4 fruit fly cellular contexts compared by ENCODE assay signal in genomic region chr3L:10359436-10359835, dm6.
A peak's percentile ranks its signal among the peaks of the same experiment; 100 is the strongest.
TF ChIP-seq lines count a peak whose summit lies in the region.

No protein-coding gene starts in this region.

- no peak for TF ChIP-seq CTCF in whole organism, embryonic (GFP tag; optimal IDR thresholded peaks at IDR 0.05; lab: Kevin White, UChicago)

TF ChIP-seq in whole organism, embryonic, 481 proteins besides CTCF, POLR2A, EP300 and RAD21:
- no peak for TF ChIP-seq phol (tag; optimal IDR thresholded peaks at IDR 0.05; lab: Kevin White, UChicago)
- TF ChIP-seq sens (GFP tag; lab: Kevin White, UChicago): peak; percentile 22

TF ChIP-seq in whole organism, prepupa, 60 proteins besides CTCF, POLR2A, EP300 and RAD21 (continues in another document):
- peak; percentile 41 for TF ChIP-seq Blimp-1 (GFP tag; optimal IDR thresholded peaks at IDR 0.05; lab: Kevin White, UChicago)
- no peak for TF ChIP-seq vri (GFP tag; optimal IDR thresholded peaks at IDR 0.05; lab: Kevin White, UChicago)
- no peak for TF ChIP-seq CG3032 (tag; optimal IDR thresholded peaks at IDR 0.05; lab: Kevin White, UChicago)
- TF ChIP-seq Hr38 (GFP tag; optimal IDR thresholded peaks at IDR 0.05; lab: Kevin White, UChicago): no peak
- no peak for TF ChIP-seq CG6808 (GFP tag; optimal IDR thresholded peaks at IDR 0.05; lab: Kevin White, UChicago)
- TF ChIP-seq OdsH (GFP tag; optimal IDR thresholded peaks at IDR 0.05; lab: Kevin White, UChicago): peak; percentile 29
- peak; percentile 22 for TF ChIP-seq CG11902 (GFP tag; optimal IDR thresholded peaks at IDR 0.05; lab: Kevin White, UChicago)
- no peak for TF ChIP-seq Gug (GFP tag; IDR thresholded peaks at IDR 0.05; lab: Robert Waterston, UW)
- TF ChIP-seq CG32006 (GFP tag; optimal IDR thresholded peaks at IDR 0.05; lab: Kevin White, UChicago): no peak
- peak; percentile 92 for TF ChIP-seq svp (GFP tag; lab: Kevin White, UChicago)
- peak; percentile 67 for TF ChIP-seq Eip78C (GFP tag; lab: Kevin White, UChicago)
- TF ChIP-seq Sox14 (GFP tag; optimal IDR thresholded peaks at IDR 0.05; lab: Kevin White, UChicago): peak; percentile 36
- peak; percentile 76 for TF ChIP-seq lz (GFP tag; optimal IDR thresholded peaks at IDR 0.05; lab: Kevin White, UChicago)
- TF ChIP-seq CG7368 (GFP tag; optimal IDR thresholded peaks at IDR 0.05; lab: Kevin White, UChicago): no peak
- peak; percentile 75 for TF ChIP-seq esn (GFP tag; optimal IDR thresholded peaks at IDR 0.05; lab: Kevin White, UChicago)
- TF ChIP-seq fd85E (GFP tag; optimal IDR thresholded peaks at IDR 0.05; lab: Kevin White, UChicago): no peak
- peak; percentile 82 for TF ChIP-seq Hr39 (GFP tag; optimal IDR thresholded peaks at IDR 0.05; lab: Kevin White, UChicago)
- TF ChIP-seq cyc (GFP tag; optimal IDR thresholded peaks at IDR 0.05; lab: Kevin White, UChicago): peak; percentile 75
- TF ChIP-seq Met (GFP tag; optimal IDR thresholded peaks at IDR 0.05; lab: Kevin White, UChicago): peak; percentile 78
- TF ChIP-seq acj6 (GFP tag; optimal IDR thresholded peaks at IDR 0.05; lab: Kevin White, UChicago): peak; percentile 34
- TF ChIP-seq Sox15 (GFP tag; optimal IDR thresholded peaks at IDR 0.05; lab: Kevin White, UChicago): no peak
- no peak for TF ChIP-seq CG4318 (GFP tag; optimal IDR thresholded peaks at IDR 0.05; lab: Kevin White, UChicago)
- no peak for TF ChIP-seq dac (GFP tag; optimal IDR thresholded peaks at IDR 0.05; lab: Kevin White, UChicago)
- peak; percentile 84 for TF ChIP-seq CG31627 (GFP tag; optimal IDR thresholded peaks at IDR 0.05; lab: Kevin White, UChicago)
- TF ChIP-seq topi (GFP tag; optimal IDR thresholded peaks at IDR 0.05; lab: Kevin White, UChicago): peak; percentile 79
- TF ChIP-seq CG11294 (GFP tag; IDR thresholded peaks at IDR 0.05; lab: Robert Waterston, UW): no peak
- peak; percentile 72 for TF ChIP-seq Smox (GFP tag; optimal IDR thresholded peaks at IDR 0.05; lab: Kevin White, UChicago)
- no peak for TF ChIP-seq Ets96B (tag; optimal IDR thresholded peaks at IDR 0.05; lab: Kevin White, UChicago)
- TF ChIP-seq Lpt (GFP tag; optimal IDR thresholded peaks at IDR 0.05; lab: Kevin White, UChicago): no peak
- TF ChIP-seq CG10669 (GFP tag; optimal IDR thresholded peaks at IDR 0.05; lab: Kevin White, UChicago): no peak
- no peak for TF ChIP-seq CG6276 (GFP tag; optimal IDR thresholded peaks at IDR 0.05; lab: Kevin White, UChicago)

TF ChIP-seq in whole organism, pupa, 21 proteins besides CTCF, POLR2A, EP300 and RAD21:
- TF ChIP-seq gl (tag; optimal IDR thresholded peaks at IDR 0.05; lab: Kevin White, UChicago): no peak
- TF ChIP-seq CG17806 (tag; optimal IDR thresholded peaks at IDR 0.05; lab: Kevin White, UChicago): peak; percentile 1
- no peak for TF ChIP-seq Pif1A (GFP tag; optimal IDR thresholded peaks at IDR 0.05; lab: Kevin White, UChicago)
- no peak for TF ChIP-seq CG4496 (GFP tag; IDR thresholded peaks at IDR 0.05; lab: Robert Waterston, UW)
- no peak for TF ChIP-seq rn (GFP tag; IDR thresholded peaks at IDR 0.05; lab: Robert Waterston, UW)
- peak; percentile 39 for TF ChIP-seq Snoo (tag; optimal IDR thresholded peaks at IDR 0.05; lab: Kevin White, UChicago)
- no peak for TF ChIP-seq D1 (tag; optimal IDR thresholded peaks at IDR 0.05; lab: Kevin White, UChicago)
- no peak for TF ChIP-seq Pif1B (GFP tag; optimal IDR thresholded peaks at IDR 0.05; lab: Kevin White, UChicago)
- TF ChIP-seq CG9948 (tag; optimal IDR thresholded peaks at IDR 0.05; lab: Kevin White, UChicago): no peak
- TF ChIP-seq CG32121 (GFP tag; IDR thresholded peaks at IDR 0.05; lab: Robert Waterston, UW): no peak
- TF ChIP-seq CG14655 (GFP tag; optimal IDR thresholded peaks at IDR 0.05; lab: Kevin White, UChicago): peak; percentile 7
- TF ChIP-seq CG15710 (tag; optimal IDR thresholded peaks at IDR 0.05; lab: Kevin White, UChicago): no peak

TF ChIP-seq in whole organism, wandering third instar larva, 38 proteins besides CTCF, POLR2A, EP300 and RAD21:
- peak; percentile 29 for TF ChIP-seq OdsH (GFP tag; optimal IDR thresholded peaks at IDR 0.05; lab: Kevin White, UChicago)
- no peak for TF ChIP-seq Abd-B (GFP tag; optimal IDR thresholded peaks at IDR 0.05; lab: Kevin White, UChicago)
- no peak for TF ChIP-seq Hr78 (GFP tag; optimal IDR thresholded peaks at IDR 0.05; lab: Kevin White, UChicago)
- TF ChIP-seq Sp1 (GFP tag; optimal IDR thresholded peaks at IDR 0.05; lab: Kevin White, UChicago): peak; percentile 31
- peak; percentile 42 for TF ChIP-seq ey (GFP tag; optimal IDR thresholded peaks at IDR 0.05; lab: Kevin White, UChicago)
- TF ChIP-seq sv (GFP tag; optimal IDR thresholded peaks at IDR 0.05; lab: Kevin White, UChicago): no peak
- TF ChIP-seq fru (GFP tag; optimal IDR thresholded peaks at IDR 0.05; lab: Kevin White, UChicago): peak; percentile 51
- TF ChIP-seq Mio (GFP tag; optimal IDR thresholded peaks at IDR 0.05; lab: Kevin White, UChicago): no peak
- TF ChIP-seq N (GFP tag; optimal IDR thresholded peaks at IDR 0.05; lab: Kevin White, UChicago): no peak
- peak; percentile 49 for TF ChIP-seq br (GFP tag; optimal IDR thresholded peaks at IDR 0.05; lab: Kevin White, UChicago)
- peak; percentile 42 for TF ChIP-seq dmrt93B (GFP tag; optimal IDR thresholded peaks at IDR 0.05; lab: Kevin White, UChicago)
- TF ChIP-seq psq (GFP tag; optimal IDR thresholded peaks at IDR 0.05; lab: Kevin White, UChicago): peak; percentile 48
- no peak for TF ChIP-seq CG32264 (GFP tag; optimal IDR thresholded peaks at IDR 0.05; lab: Kevin White, UChicago)
- peak in 1 of 2 experiments; percentile 31 for TF ChIP-seq foxo (GFP tag; optimal IDR thresholded peaks at IDR 0.05; lab: Kevin White, UChicago)
- TF ChIP-seq HLH106 (tag; optimal IDR thresholded peaks at IDR 0.05; lab: Kevin White, UChicago): peak; percentile 53
- TF ChIP-seq rgr (GFP tag; optimal IDR thresholded peaks at IDR 0.05; lab: Kevin White, UChicago): peak; percentile 4
- no peak for TF ChIP-seq Dfd (GFP tag; optimal IDR thresholded peaks at IDR 0.05; lab: Kevin White, UChicago)
- TF ChIP-seq brk (GFP tag; optimal IDR thresholded peaks at IDR 0.05; lab: Kevin White, UChicago): no peak
- no peak for TF ChIP-seq jim (GFP tag; optimal IDR thresholded peaks at IDR 0.05; lab: Kevin White, UChicago)
- peak; percentile 20 for TF ChIP-seq woc (GFP tag; optimal IDR thresholded peaks at IDR 0.05; lab: Kevin White, UChicago)
- TF ChIP-seq usp (GFP tag; optimal IDR thresholded peaks at IDR 0.05; lab: Kevin White, UChicago): no peak
- TF ChIP-seq dl (GFP tag; optimal IDR thresholded peaks at IDR 0.05; lab: Kevin White, UChicago; ENCODE audit: insufficient read depth in 1 of 2, partially characterized antibody in 2 of 2): no peak
- no peak for TF ChIP-seq Hnf4 (GFP tag; optimal IDR thresholded peaks at IDR 0.05; lab: Kevin White, UChicago)
- TF ChIP-seq Hr83 (GFP tag; optimal IDR thresholded peaks at IDR 0.05; lab: Kevin White, UChicago; ENCODE audit: poor library complexity, severe bottlenecking): no peak
- TF ChIP-seq sage (GFP tag; optimal IDR thresholded peaks at IDR 0.05; lab: Kevin White, UChicago): no peak
- TF ChIP-seq h (GFP tag; optimal IDR thresholded peaks at IDR 0.05; lab: Kevin White, UChicago): peak; percentile 58

Comparison
In these comparisons a context has a peak if more than half of its experiments do, and no peak if none do; other contexts are left out.
1. Of the 7 proteins assayed by ChIP-seq in both whole organism, embryonic and whole organism, prepupa: peak only in whole organism, embryonic: none; only in whole organism, prepupa: Blimp-1, Hr39 and Sox102F; in both: none; in neither: 4.